Worm (Caenorhabditis elegans) whole organism, early embryonic: ENCODE results near the gene cpr-9.

Experiments used
- B0310.2 ChIP-seq: sonication (generic microtip); optimal IDR thresholded peaks from 2 replicates; lab custom pipeline; 2016; ENCODE audit warnings: mild to moderate bottlenecking, missing genetic modification characterization, missing compliant biosample characterization
- F13C5.2 ChIP-seq: sonication (generic microtip); optimal IDR thresholded peaks from 2 replicates; lab custom pipeline; 2017; ENCODE audit warnings: mild to moderate bottlenecking, missing genetic modification characterization, inconsistent platforms, missing compliant biosample characterization
- aly-1 ChIP-seq: sonication (generic microtip); optimal IDR thresholded peaks from 2 replicates; lab custom pipeline; 2016; ENCODE audit warnings: missing genetic modification characterization, missing compliant biosample characterization
- ama-1 ChIP-seq: fragments of 150-350 bp; optimal IDR thresholded peaks from 2 replicates; lab custom pipeline; 2014
- ceh-13 ChIP-seq: fragments of 200-800 bp; sonication (Bioruptor generic); optimal IDR thresholded peaks from 2 replicates; lab custom pipeline; 2018; ENCODE audit warnings: mild to moderate bottlenecking, missing genetic modification characterization, missing compliant biosample characterization
- ceh-36 ChIP-seq: sonication (generic microtip); optimal IDR thresholded peaks from 2 replicates; lab custom pipeline; 2016; ENCODE audit warnings: missing genetic modification characterization, inconsistent platforms, missing compliant biosample characterization
- ets-7 ChIP-seq: sonication (generic microtip); optimal IDR thresholded peaks from 2 replicates; lab custom pipeline; 2016; ENCODE audit warnings: missing genotype, missing genetic modification characterization, missing compliant biosample characterization
- flt-1 ChIP-seq: fragments of 200-800 bp; sonication (Bioruptor generic); IDR thresholded peaks from 2 replicates; pipeline ENCODE4 v1.3.6; 2022; ENCODE audit warnings: missing genetic modification characterization, missing compliant biosample characterization
- hmbx-1 ChIP-seq: sonication (generic microtip); optimal IDR thresholded peaks from 2 replicates; lab custom pipeline; 2016; ENCODE audit warnings: mild to moderate bottlenecking, missing genetic modification characterization, missing compliant biosample characterization
- hmg-4 ChIP-seq: fragments of 200-800 bp; sonication (Bioruptor generic); optimal IDR thresholded peaks from 2 replicates; lab custom pipeline; 2018; ENCODE audit warnings: mild to moderate bottlenecking, missing genetic modification characterization, missing compliant biosample characterization
- hnd-1 ChIP-seq: sonication (generic microtip); optimal IDR thresholded peaks from 2 replicates; lab custom pipeline; 2016; ENCODE audit warnings: missing genetic modification characterization, missing compliant biosample characterization
- pes-1 ChIP-seq: fragments of 200-800 bp; sonication (Bioruptor generic); IDR thresholded peaks from 2 replicates; pipeline ENCODE4 v1.3.6; 2022; ENCODE audit warnings: missing genetic modification reagents, missing genetic modification characterization, missing compliant biosample characterization
- scrt-1 ChIP-seq: fragments of 200-800 bp; sonication (Bioruptor generic); IDR thresholded peaks from 2 replicates; pipeline ENCODE4 v1.3.6; 2022; ENCODE audit warnings: missing genetic modification characterization, missing compliant biosample characterization
- sea-1 ChIP-seq: fragments of 200-800 bp; sonication (Bioruptor generic); conservative IDR thresholded peaks from 2 replicates; pipeline ENCODE4 v1.3.6; 2022; ENCODE audit warnings: missing genetic modification characterization, missing compliant biosample characterization
- tbx-11 ChIP-seq: fragments of 200-800 bp; sonication (Bioruptor generic); IDR thresholded peaks from 2 replicates; pipeline ENCODE4 v1.3.6; 2022; ENCODE audit warnings: missing genetic modification characterization, missing compliant biosample characterization
- tbx-37 ChIP-seq: fragments of 200-800 bp; sonication (Bioruptor generic); conservative IDR thresholded peaks from 2 replicates; pipeline ENCODE4 v1.3.6; 2022; ENCODE audit warnings: missing genetic modification reagents, missing genetic modification characterization, missing compliant biosample characterization
- tra-4 ChIP-seq: sonication (generic microtip); optimal IDR thresholded peaks from 2 replicates; lab custom pipeline; 2017; ENCODE audit warnings: missing genetic modification characterization, missing compliant biosample characterization

The cpr-9 gene

ce11 chrV:12047735-12048134 is 44.9 kb downstream of the cpr-9 start:
- TF ChIP-seq ets-7 (tag; lab: Kevin White, UChicago) (no peak), aly-1 (tag; lab: Kevin White, UChicago) (no peak), tra-4 (no peak), hnd-1 (tag; lab: Kevin White, UChicago) (no peak), hmbx-1 (tag; lab: Kevin White, UChicago) (no peak), tbx-37 (no peak), flt-1 (GFP tag; lab: Robert Waterston, UW) (no peak), scrt-1 (no peak), ceh-36 (tag; lab: Kevin White, UChicago) (no peak), pes-1 (no peak), ceh-13 (GFP tag; lab: Kevin White, UChicago) (no peak), F13C5.2 (tag; lab: Kevin White, UChicago) (no peak), tbx-11 (GFP tag; lab: Robert Waterston, UW) (no peak), B0310.2 (tag; lab: Kevin White, UChicago) (no peak), sea-1 (GFP tag; lab: Robert Waterston, UW) (no peak), hmg-4 (no peak), ama-1 (no peak)

- TF ChIP-seq hmbx-1 (tag; lab: Kevin White, UChicago) (no peak), tbx-37 (no peak), ceh-13 (GFP tag; lab: Kevin White, UChicago) (no peak), F13C5.2 (tag; lab: Kevin White, UChicago) (no peak), flt-1 (GFP tag; lab: Robert Waterston, UW) (no peak), tra-4 (no peak), hnd-1 (tag; lab: Kevin White, UChicago) (no peak), ama-1 (no peak), sea-1 (GFP tag; lab: Robert Waterston, UW) (no peak), ets-7 (tag; lab: Kevin White, UChicago) (no peak), hmg-4 (no peak), ceh-36 (tag; lab: Kevin White, UChicago) (no peak), aly-1 (tag; lab: Kevin White, UChicago) (no peak), scrt-1 (no peak), tbx-11 (GFP tag; lab: Robert Waterston, UW) (no peak), B0310.2 (tag; lab: Kevin White, UChicago) (no peak)
Measured at ce11 chrV:12048445-12048844, 45.6 kb downstream of the cpr-9 start, which contains the start of gene dars-2. dars-2 (plus strand) TSS chrV:12048745.

ce11 chrV:12053598-12053997 is 50.7 kb downstream of the cpr-9 start, which contains the start of gene F10C2.7:
F10C2.7 (plus strand) TSS chrV:12053898.
- TF ChIP-seq sea-1 (GFP tag; lab: Robert Waterston, UW) (no peak), tbx-37 (no peak), F13C5.2 (tag; lab: Kevin White, UChicago) (no peak), hmg-4 (no peak), tra-4 (no peak), B0310.2 (tag; lab: Kevin White, UChicago) (no peak), ama-1 (no peak), flt-1 (GFP tag; lab: Robert Waterston, UW) (no peak), ceh-13 (GFP tag; lab: Kevin White, UChicago) (no peak), aly-1 (tag; lab: Kevin White, UChicago) (no peak), scrt-1 (no peak), hnd-1 (tag; lab: Kevin White, UChicago) (no peak)
